Worm (Caenorhabditis elegans) whole organism, L4 larva: ENCODE results near the gene F14E5.8.

Source experiments
- dpl-1 ChIP-seq: fragments of 150-350 bp; optimal IDR thresholded peaks from 2 replicates; lab custom pipeline; 2014; ENCODE audit warnings: missing biosample characterization, missing genetic modification reagents, missing genetic modification characterization
- lsy-2 ChIP-seq, 2 experiments: fragments of 150-350 bp in 1 of 2; sonication (generic microtip) in 1 of 2; optimal IDR thresholded peaks; 2 replicates each; lab custom pipeline; 2014 to 2017; ENCODE audit warnings: missing biosample characterization in 2 of 2, missing genetic modification characterization in 2 of 2
- pqm-1 ChIP-seq: sonication (generic microtip); optimal IDR thresholded peaks from 2 replicates; lab custom pipeline; 2017; ENCODE audit warnings: missing biosample characterization, missing genetic modification characterization

- no peak for TF ChIP-seq lsy-2 (tag; optimal IDR thresholded peaks at IDR 0.05; lab: Kevin White, UChicago)
- TF ChIP-seq pqm-1 (tag; lab: Kevin White, UChicago): peak; percentile 27
- no peak for TF ChIP-seq dpl-1 (GFP tag; lab: Kevin White, UChicago)
Observed at ce11 chrII:8449660-8450118, 29.8 kb downstream of the F14E5.8 start, which contains the start of gene F22B5.4.
